Worm (Caenorhabditis elegans): ENCODE data around the gene ccdc-149.

- TF ChIP-seq lin-11 (tag; optimal IDR thresholded peaks at IDR 0.05): no peak
- TF ChIP-seq hlh-8 (tag; optimal IDR thresholded peaks at IDR 0.05): no peak
- no peak for TF ChIP-seq sox-4 (tag; optimal IDR thresholded peaks at IDR 0.05)
- TF ChIP-seq zip-5 (tag; optimal IDR thresholded peaks at IDR 0.05): no peak
- no peak for TF ChIP-seq fkh-6 (tag; optimal IDR thresholded peaks at IDR 0.05)
- no peak for TF ChIP-seq unc-55 (GFP tag; optimal IDR thresholded peaks at IDR 0.05)
- TF ChIP-seq nhr-11 (tag; optimal IDR thresholded peaks at IDR 0.05): no peak
- no peak for TF ChIP-seq fax-1 (tag; optimal IDR thresholded peaks at IDR 0.05)
- TF ChIP-seq sdc-2 (tag; optimal IDR thresholded peaks at IDR 0.05): no peak
Measured at ce11 chrX:11547442-11548023, 36.3 kb upstream of the ccdc-149 start.

All from whole organism, late embryonic.